Worm (Caenorhabditis elegans): ENCODE data around the gene F13D12.8.
A peak's percentile ranks its signal among the peaks of the same experiment; 100 is the strongest.

Gene F13D12.8

DNA sequence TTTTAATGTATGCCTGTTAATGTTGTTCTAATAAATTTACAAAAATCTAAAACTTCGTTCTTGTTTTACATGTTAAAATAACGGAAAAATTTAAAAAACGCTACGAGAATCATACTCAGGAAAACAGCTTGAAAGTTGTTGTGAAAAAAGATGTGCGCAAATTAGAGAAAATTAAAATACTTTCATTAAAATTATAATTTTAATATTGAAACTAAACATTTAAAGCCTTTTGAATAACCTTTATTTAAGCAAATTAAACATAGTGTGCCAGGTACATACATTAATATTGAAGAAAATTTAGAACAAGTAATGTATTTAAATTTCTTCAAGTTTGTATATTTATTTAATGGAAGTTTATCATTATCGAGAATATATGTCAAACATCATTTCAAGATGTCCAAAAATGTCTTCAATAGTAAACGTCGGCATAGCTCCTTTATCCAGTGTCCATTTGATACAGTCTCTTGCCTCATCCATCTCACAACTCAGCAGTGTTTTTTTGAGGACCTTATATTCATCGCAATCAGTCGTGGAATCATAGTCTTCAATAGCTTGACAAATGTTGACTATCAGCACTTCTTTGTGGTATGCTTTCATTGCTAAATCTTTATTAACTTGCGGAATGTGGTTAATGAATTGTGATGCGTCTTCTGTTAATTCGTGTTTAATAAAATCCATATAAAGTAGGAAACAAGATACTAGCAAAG, 29.6 kb upstream of the F13D12.8 start:
- TF ChIP-seq ces-1 (GFP tag; optimal IDR thresholded peaks at IDR 0.05): peak; percentile 64
- TF ChIP-seq nhr-2 (tag; optimal IDR thresholded peaks at IDR 0.05): peak; percentile 60
- peak; percentile 10 for TF ChIP-seq lsy-2 (tag; optimal IDR thresholded peaks at IDR 0.05)
- TF ChIP-seq lin-13 (tag; optimal IDR thresholded peaks at IDR 0.05): no peak

DNA sequence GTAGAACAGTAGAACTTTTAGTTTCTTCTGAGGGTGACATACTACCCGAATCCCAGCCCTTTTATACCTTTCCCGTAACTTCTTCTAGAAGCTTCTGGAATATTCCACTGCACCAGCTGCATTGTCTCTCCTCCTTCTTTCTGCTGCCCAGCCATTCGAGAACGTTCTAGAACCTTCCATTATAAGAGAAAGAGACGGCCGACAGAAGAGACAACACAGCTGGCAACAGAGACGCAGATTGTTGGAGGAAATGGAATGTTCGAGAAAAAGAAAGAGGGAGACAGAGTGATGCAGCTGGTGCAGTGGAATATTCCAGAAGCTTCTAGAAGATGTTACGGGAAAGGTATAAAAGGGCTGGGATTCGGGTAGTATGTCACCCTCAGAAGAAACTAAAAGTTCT, 26.9 kb upstream of the F13D12.8 start, which contains the start of the genes F44E5.4 and F44E5.5:
F44E5.4 (minus strand) TSS at position 35 of the 400 bp plus-strand sequence.
F44E5.5 (plus strand) TSS at position 386 of the 400 bp plus-strand sequence.
- TF ChIP-seq ceh-43 (GFP tag; optimal IDR thresholded peaks at IDR 0.05) (peak; percentile 70), ces-1 (GFP tag; optimal IDR thresholded peaks at IDR 0.05) (peak; percentile 88), nhr-237 (tag; optimal IDR thresholded peaks at IDR 0.05) (peak; percentile 83), unc-120 (tag; optimal IDR thresholded peaks at IDR 0.05; ENCODE audit: poor library complexity, severe bottlenecking) (peak; percentile 77), elt-3 (tag; optimal IDR thresholded peaks at IDR 0.05) (peak; percentile 24), nhr-12 (tag; optimal IDR thresholded peaks at IDR 0.05) (peak; percentile 21), ceh-39 (tag; optimal IDR thresholded peaks at IDR 0.05) (peak; percentile 88), drap-1 (GFP tag; optimal IDR thresholded peaks at IDR 0.05) (peak; percentile 56), lin-13 (tag; optimal IDR thresholded peaks at IDR 0.05) (peak; percentile 94), ham-2 (GFP tag; optimal IDR thresholded peaks at IDR 0.05) (peak; percentile 19), mls-2 (tag; optimal IDR thresholded peaks at IDR 0.05) (peak; percentile 93), sptf-1 (tag; optimal IDR thresholded peaks at IDR 0.05) (peak; percentile 90), mab-5 (tag; optimal IDR thresholded peaks at IDR 0.05) (peak; percentile 30), ztf-11 (tag; optimal IDR thresholded peaks at IDR 0.05) (peak; percentile 56), mep-1 (tag; optimal IDR thresholded peaks at IDR 0.05) (peak; percentile 83), lsy-2 (tag; optimal IDR thresholded peaks at IDR 0.05) (peak; percentile 47), M03D4.4 (tag; optimal IDR thresholded peaks at IDR 0.05) (peak; percentile 60), bed-3 (GFP tag; optimal IDR thresholded peaks at IDR 0.05) (peak; percentile 62), cnd-1 (tag; optimal IDR thresholded peaks at IDR 0.05) (peak; percentile 92), ceh-83 (GFP tag; optimal IDR thresholded peaks at IDR 0.05) (peak; percentile 76), nhr-2 (tag; optimal IDR thresholded peaks at IDR 0.05) (peak; percentile 73), unc-62 (GFP tag; optimal IDR thresholded peaks at IDR 0.05) (peak; percentile 71), pha-4 (tag; optimal IDR thresholded peaks at IDR 0.05) (peak; percentile 54), lin-32 (GFP tag; optimal IDR thresholded peaks at IDR 0.05) (peak; percentile 97), tbx-8 (GFP tag; optimal IDR thresholded peaks at IDR 0.05) (peak; percentile 67), hlh-1 (tag; optimal IDR thresholded peaks at IDR 0.05) (peak; percentile 93), sem-2 (GFP tag; optimal IDR thresholded peaks at IDR 0.05) (peak; percentile 59), blmp-1 (tag; optimal IDR thresholded peaks at IDR 0.05) (peak; percentile 26)

DNA sequence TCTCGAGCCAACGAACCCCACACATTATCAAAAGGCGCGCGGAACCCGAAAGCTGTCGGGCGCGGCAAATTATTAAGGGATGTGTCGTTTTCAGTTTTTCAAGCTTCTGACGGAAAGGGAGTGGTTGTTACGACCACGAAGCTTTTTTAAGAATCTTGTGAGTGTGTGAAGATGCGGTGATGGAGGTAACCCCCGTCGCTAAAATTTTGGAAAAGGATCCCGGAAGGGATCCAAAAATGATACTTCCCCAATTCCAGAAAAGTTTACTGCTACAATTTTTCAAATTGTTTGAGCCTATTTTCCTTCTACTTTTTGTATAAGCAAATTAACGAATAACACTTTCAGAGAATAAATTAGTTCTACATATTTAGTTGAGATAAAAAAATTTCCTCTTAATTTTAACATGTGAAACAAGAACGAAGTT, 24.3 kb upstream of the F13D12.8 start:
- TF ChIP-seq unc-62 (GFP tag; optimal IDR thresholded peaks at IDR 0.05): no peak
- no peak for TF ChIP-seq flh-1 (GFP tag; optimal IDR thresholded peaks at IDR 0.05)
- TF ChIP-seq mep-1 (tag; optimal IDR thresholded peaks at IDR 0.05): no peak
- no peak for TF ChIP-seq sptf-1 (tag; optimal IDR thresholded peaks at IDR 0.05)
- no peak for TF ChIP-seq ham-2 (GFP tag; optimal IDR thresholded peaks at IDR 0.05)
- TF ChIP-seq nhr-2 (tag; optimal IDR thresholded peaks at IDR 0.05): peak; percentile 59
- TF ChIP-seq lsy-2 (tag; optimal IDR thresholded peaks at IDR 0.05): no peak
- peak; percentile 43 for TF ChIP-seq ces-1 (GFP tag; optimal IDR thresholded peaks at IDR 0.05)
- TF ChIP-seq snpc-4 (tag; optimal IDR thresholded peaks at IDR 0.05): no peak
- no peak for TF ChIP-seq unc-39 (tag; optimal IDR thresholded peaks at IDR 0.05)
- no peak for TF ChIP-seq nhr-12 (tag; optimal IDR thresholded peaks at IDR 0.05)

DNA sequence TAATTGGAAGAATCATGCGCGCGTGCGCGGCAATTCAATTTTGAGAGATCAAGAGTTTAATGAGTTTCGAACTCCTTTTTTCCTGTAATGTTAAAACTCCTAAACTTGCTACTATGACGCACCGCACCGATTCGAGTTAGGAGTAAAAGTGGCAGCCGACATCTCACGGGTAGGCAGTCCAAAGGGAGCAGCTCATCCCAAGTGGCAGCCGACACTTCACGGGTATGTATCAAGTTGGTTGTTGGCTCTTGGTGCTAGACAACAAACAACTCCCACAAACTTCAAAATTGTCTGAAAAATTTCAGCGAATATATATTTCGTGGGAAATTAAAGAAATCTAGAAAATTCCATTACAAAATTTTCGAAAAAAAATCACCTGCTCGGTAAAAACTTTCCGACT, 20.8 kb upstream of the F13D12.8 start:
- TF ChIP-seq ces-1 (GFP tag; optimal IDR thresholded peaks at IDR 0.05): peak; percentile 71
- TF ChIP-seq lin-32 (GFP tag; optimal IDR thresholded peaks at IDR 0.05): no peak
- TF ChIP-seq zip-8 (tag; optimal IDR thresholded peaks at IDR 0.05): no peak
- TF ChIP-seq nhr-237 (tag; optimal IDR thresholded peaks at IDR 0.05): no peak
